Worm (Caenorhabditis elegans) whole organism, L1 larva: ENCODE measurements around the gene hmg-1.2.

Experiments used
- C04F5.9 ChIP-seq: sonication (generic microtip); optimal IDR thresholded peaks from 2 replicates; lab custom pipeline; 2016; ENCODE audit warnings: missing genetic modification characterization, missing compliant biosample characterization
- Y116A8C.19 ChIP-seq: sonication (generic microtip); optimal IDR thresholded peaks from 2 replicates; lab custom pipeline; 2016; ENCODE audit warnings: missing compliant biosample characterization, missing genetic modification characterization, borderline replicate concordance
- aly-2 ChIP-seq: fragments of 150-350 bp; optimal IDR thresholded peaks from 2 replicates; lab custom pipeline; 2014; ENCODE audit warnings: missing biosample characterization, missing genetic modification characterization
- ceh-63 ChIP-seq: fragments of 200-800 bp; sonication (Bioruptor generic); optimal IDR thresholded peaks from 2 replicates; lab custom pipeline; 2018; ENCODE audit warnings: mild to moderate bottlenecking, missing genetic modification characterization, missing compliant biosample characterization
- ces-1 ChIP-seq: fragments of 150-350 bp; optimal IDR thresholded peaks from 2 replicates; lab custom pipeline; 2014; ENCODE audit warnings: missing biosample characterization, missing genetic modification reagents, missing genetic modification characterization
- dsc-1 ChIP-seq: sonication (generic microtip); optimal IDR thresholded peaks from 2 replicates; lab custom pipeline; 2016; ENCODE audit warnings: mild to moderate bottlenecking, missing genetic modification characterization, missing compliant biosample characterization
- efl-1 ChIP-seq, 4 experiments: fragments of 150-350 bp; optimal IDR thresholded peaks in 3 of 4; peaks in 1 of 4; 1 replicate in 1 of 4; 2 replicates in 3 of 4; lab custom pipeline; 2014; ENCODE audit warnings: missing biosample characterization in 2 of 4, missing genetic modification characterization in 2 of 4, missing genetic modification reagents in 2 of 4
- efl-3 ChIP-seq: fragments of 200-800 bp; sonication (Bioruptor generic); optimal IDR thresholded peaks from 2 replicates; lab custom pipeline; 2018; ENCODE audit warnings: mild to moderate bottlenecking, missing genetic modification characterization, missing compliant biosample characterization
- egl-13 ChIP-seq: sonication (generic microtip); optimal IDR thresholded peaks from 2 replicates; lab custom pipeline; 2016; ENCODE audit warnings: missing genotype, missing genetic modification reagents, missing genetic modification characterization, missing compliant biosample characterization
- egl-27 ChIP-seq, 2 experiments: fragments of 150-350 bp in 1 of 2; sonication (generic microtip); optimal IDR thresholded peaks; 3 replicates each; lab custom pipeline; 2017 to 2018; ENCODE audit warnings: missing biosample characterization in 2 of 2, missing genetic modification characterization in 2 of 2, missing genetic modification reagents in 2 of 2
- elt-2 ChIP-seq: sonication (generic microtip); optimal IDR thresholded peaks from 2 replicates; lab custom pipeline; 2016; ENCODE audit warnings: missing genetic modification characterization, mild to moderate bottlenecking, inconsistent platforms, missing compliant biosample characterization, missing genetic modification reagents
- elt-3 ChIP-seq, 6 experiments: fragments of 150-350 bp in 1 of 6; sonication (generic microtip); optimal IDR thresholded peaks; 2 replicates each; lab custom pipeline; 2017 to 2018; ENCODE audit warnings: missing biosample characterization in 6 of 6, missing genetic modification characterization in 6 of 6, inconsistent platforms in 1 of 6
- ets-5 ChIP-seq: fragments of 200-800 bp; sonication (Bioruptor generic); IDR thresholded peaks from 2 replicates; pipeline ENCODE4 v1.3.6; 2022; ENCODE audit warnings: missing genetic modification characterization, missing compliant biosample characterization
- fkh-4 ChIP-seq: sonication (generic microtip); optimal IDR thresholded peaks from 2 replicates; lab custom pipeline; 2016; ENCODE audit warnings: missing compliant biosample characterization, missing genetic modification characterization, borderline replicate concordance
- fkh-8 ChIP-seq: sonication (generic microtip); optimal IDR thresholded peaks from 2 replicates; lab custom pipeline; 2016; ENCODE audit warnings: mild to moderate bottlenecking, missing genetic modification characterization, missing compliant biosample characterization
- fos-1 ChIP-seq: fragments of 150-350 bp; optimal IDR thresholded peaks from 2 replicates; lab custom pipeline; 2014; ENCODE audit warnings: missing biosample characterization, missing genetic modification characterization
- grh-1 ChIP-seq: fragments of 200-800 bp; sonication (Bioruptor generic); IDR thresholded peaks from 2 replicates; pipeline ENCODE4 v1.3.6; 2022; ENCODE audit warnings: missing genetic modification reagents, missing genetic modification characterization, missing compliant biosample characterization
- hpl-2 ChIP-seq: fragments of 150-350 bp; optimal IDR thresholded peaks from 2 replicates; lab custom pipeline; 2014; ENCODE audit warnings: missing biosample characterization, missing genetic modification reagents, missing genetic modification characterization
- isw-1 ChIP-seq: fragments of 200-800 bp; sonication (Bioruptor generic); IDR thresholded peaks from 2 replicates; pipeline ENCODE4 v1.3.6; 2022; ENCODE audit warnings: missing genetic modification characterization, missing compliant biosample characterization
- jun-1 ChIP-seq: fragments of 150-350 bp; optimal IDR thresholded peaks from 2 replicates; lab custom pipeline; 2014; ENCODE audit warnings: missing biosample characterization, missing genetic modification reagents, missing genetic modification characterization
- lin-35 ChIP-seq, 2 experiments: fragments of 150-350 bp; optimal IDR thresholded peaks; 2 replicates each; lab custom pipeline; 2014; ENCODE audit warnings: missing biosample characterization in 2 of 2, missing genetic modification characterization in 2 of 2, missing genetic modification reagents in 2 of 2
- lin-39 ChIP-seq: fragments of 150-350 bp; optimal IDR thresholded peaks from 2 replicates; lab custom pipeline; 2014; ENCODE audit warnings: missing biosample characterization, missing genetic modification reagents, missing genetic modification characterization
- lir-3 ChIP-seq: sonication (generic microtip); optimal IDR thresholded peaks from 2 replicates; lab custom pipeline; 2016; ENCODE audit warnings: mild to moderate bottlenecking, missing genetic modification characterization, moderate library complexity, missing compliant biosample characterization; ENCODE audit not compliant: poor library complexity
- mab-9 ChIP-seq: fragments of 200-800 bp; sonication (Bioruptor generic); IDR thresholded peaks from 2 replicates; pipeline ENCODE4 v1.3.6; 2022; ENCODE audit warnings: missing genetic modification reagents, missing genetic modification characterization, missing compliant biosample characterization
- mef-2 ChIP-seq: fragments of 150-350 bp; optimal IDR thresholded peaks from 2 replicates; lab custom pipeline; 2014; ENCODE audit warnings: missing biosample characterization, missing genetic modification characterization
- nhr-19 ChIP-seq: fragments of 200-800 bp; sonication (Bioruptor generic); conservative IDR thresholded peaks from 2 replicates; pipeline ENCODE4 v1.3.6; 2022; ENCODE audit warnings: missing genetic modification characterization, missing compliant biosample characterization
- nhr-20 ChIP-seq: sonication (generic microtip); optimal IDR thresholded peaks from 2 replicates; lab custom pipeline; 2016; ENCODE audit warnings: mild to moderate bottlenecking, missing genetic modification characterization, missing compliant biosample characterization
- nhr-237 ChIP-seq: fragments of 150-350 bp; optimal IDR thresholded peaks from 2 replicates; lab custom pipeline; 2014; ENCODE audit warnings: missing biosample characterization, missing genetic modification characterization
- nhr-28 ChIP-seq: fragments of 150-350 bp; optimal IDR thresholded peaks from 2 replicates; lab custom pipeline; 2014; ENCODE audit warnings: missing biosample characterization, missing genetic modification characterization
- nhr-47 ChIP-seq: sonication (generic microtip); optimal IDR thresholded peaks from 2 replicates; lab custom pipeline; 2016; ENCODE audit warnings: mild to moderate bottlenecking, missing genetic modification characterization, moderate library complexity, missing compliant biosample characterization
- nhr-76 ChIP-seq: sonication (generic microtip); optimal IDR thresholded peaks from 2 replicates; lab custom pipeline; 2017; ENCODE audit warnings: missing biosample characterization, missing genetic modification characterization
- pqm-1 ChIP-seq: sonication (generic microtip); optimal IDR thresholded peaks from 3 replicates; lab custom pipeline; 2017; ENCODE audit warnings: missing biosample characterization, missing genetic modification characterization
- skn-1 ChIP-seq: fragments of 150-350 bp; optimal IDR thresholded peaks from 2 replicates; lab custom pipeline; 2014; ENCODE audit warnings: missing biosample characterization, missing genetic modification characterization
- snpc-4 ChIP-seq: fragments of 150-350 bp; optimal IDR thresholded peaks from 2 replicates; lab custom pipeline; 2014; ENCODE audit warnings: missing biosample characterization, missing genetic modification characterization
- snu-23 ChIP-seq: sonication (generic microtip); optimal IDR thresholded peaks from 2 replicates; lab custom pipeline; 2016; ENCODE audit warnings: missing genetic modification characterization, missing compliant biosample characterization
- sup-37 ChIP-seq: fragments of 200-800 bp; sonication (Bioruptor generic); optimal IDR thresholded peaks from 2 replicates; lab custom pipeline; 2018; ENCODE audit warnings: mild to moderate bottlenecking, missing genetic modification characterization, missing compliant biosample characterization
- swsn-7 ChIP-seq: sonication (generic microtip); optimal IDR thresholded peaks from 2 replicates; lab custom pipeline; 2016; ENCODE audit warnings: missing genetic modification characterization, missing compliant biosample characterization
- unc-130 ChIP-seq: fragments of 150-350 bp; optimal IDR thresholded peaks from 2 replicates; lab custom pipeline; 2017; ENCODE audit warnings: missing biosample characterization, missing genetic modification characterization, inconsistent platforms
- unc-62 ChIP-seq: fragments of 150-350 bp; optimal IDR thresholded peaks from 2 replicates; lab custom pipeline; 2014; ENCODE audit warnings: missing biosample characterization, missing genetic modification reagents, missing genetic modification characterization
- unc-86 ChIP-seq: sonication (generic microtip); optimal IDR thresholded peaks from 2 replicates; lab custom pipeline; 2016; ENCODE audit warnings: missing genetic modification characterization, missing compliant biosample characterization
- unc-98 ChIP-seq: fragments of 200-800 bp; sonication (Bioruptor generic); IDR thresholded peaks from 2 replicates; pipeline ENCODE4 v1.3.6; 2022; ENCODE audit warnings: missing genetic modification characterization, missing compliant biosample characterization
- xbp-1 ChIP-seq: sonication (generic microtip); optimal IDR thresholded peaks from 2 replicates; lab custom pipeline; 2016; ENCODE audit warnings: missing genetic modification characterization, missing compliant biosample characterization
- zag-1 ChIP-seq: fragments of 150-350 bp; optimal IDR thresholded peaks from 2 replicates; lab custom pipeline; 2014; ENCODE audit warnings: missing biosample characterization, missing genetic modification characterization
- zip-4 ChIP-seq: fragments of 200-800 bp; sonication (Bioruptor generic); optimal IDR thresholded peaks from 2 replicates; lab custom pipeline; 2018; ENCODE audit warnings: mild to moderate bottlenecking, missing genetic modification characterization, moderate library complexity, missing compliant biosample characterization

hmg-1.2 gene

DNA sequence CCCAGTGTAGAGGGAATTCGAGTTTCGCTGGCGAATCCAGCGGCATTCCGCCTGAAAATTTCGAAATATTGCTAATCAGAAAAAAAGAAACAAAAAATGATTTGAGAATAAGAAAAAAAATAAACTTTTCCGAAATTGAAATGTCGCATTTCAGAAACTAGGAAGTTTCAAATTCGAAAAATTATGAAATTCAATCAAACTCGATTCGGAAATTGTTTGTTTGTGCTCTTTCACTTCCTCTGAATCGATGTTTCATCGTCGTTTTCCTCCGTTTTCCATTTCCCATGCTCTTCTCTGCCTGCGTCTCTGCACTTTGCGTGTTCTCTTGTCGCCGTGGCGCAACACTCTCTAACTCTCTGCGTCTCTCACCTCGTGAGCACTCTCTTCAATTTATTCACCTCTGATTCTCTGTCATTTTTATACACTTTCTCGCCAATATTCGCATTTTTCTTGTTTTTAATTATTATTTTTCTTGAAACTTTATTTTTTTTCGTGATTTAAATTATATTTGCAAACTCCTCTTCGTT, 1.8 kb upstream of the hmg-1.2 start, which contains the start of gene C18F10.7 (continued):
- TF ChIP-seq grh-1 (GFP tag; lab: Robert Waterston, UW) (0 out of 2 replicates have a peak, but pooled peaks have one; percentile 8), lin-39 (peak; percentile 51), aly-2 (tag; lab: Kevin White, UChicago) (peak; percentile 24), efl-1 (optimal IDR thresholded peaks at IDR 0.05; lab: Kevin White, UChicago) (peak; percentile 79 to 85), efl-1 (GFP tag; optimal IDR thresholded peaks at IDR 0.05 in 1 of 2; lab: Kevin White, UChicago) (peak; percentile 60 to 95), nhr-19 (GFP tag; lab: Robert Waterston, UW) (peak; percentile 76), egl-27 (tag; optimal IDR thresholded peaks at IDR 0.05; lab: Kevin White, UChicago) (no peak), nhr-76 (tag; lab: Kevin White, UChicago) (no peak), fkh-4 (tag; lab: Kevin White, UChicago) (no peak), unc-62 (GFP tag; lab: Kevin White, UChicago) (no peak), nhr-47 (peak; percentile 73), skn-1 (tag; lab: Kevin White, UChicago) (no peak), dsc-1 (tag; lab: Kevin White, UChicago) (peak; percentile 66), elt-2 (tag; lab: Kevin White, UChicago) (peak; percentile 61), swsn-7 (tag; lab: Kevin White, UChicago) (peak; percentile 86), nhr-237 (no peak), fkh-8 (tag; lab: Kevin White, UChicago) (peak; percentile 52), ceh-63 (GFP tag; lab: Kevin White, UChicago) (no peak), mef-2 (tag; lab: Kevin White, UChicago) (peak; percentile 61), lir-3 (tag; lab: Kevin White, UChicago) (peak; percentile 37), snpc-4 (tag; lab: Kevin White, UChicago) (peak; percentile 64), C04F5.9 (tag; lab: Kevin White, UChicago) (peak; percentile 34), nhr-28 (tag; lab: Kevin White, UChicago) (no peak), unc-130 (no peak), unc-98 (no peak), isw-1 (peak; percentile 30), zag-1 (tag; lab: Kevin White, UChicago) (no peak), zip-4 (no peak), sup-37 (GFP tag; lab: Kevin White, UChicago) (peak; percentile 3), hpl-2 (GFP tag; lab: Kevin White, UChicago) (no peak), ets-5 (no peak), mab-9 (GFP tag; lab: Robert Waterston, UW) (no peak), Y116A8C.19 (tag; lab: Kevin White, UChicago) (no peak), jun-1 (tag; lab: Kevin White, UChicago) (peak; percentile 36), xbp-1 (peak; percentile 70), nhr-20 (peak; percentile 71), snu-23 (GFP tag; lab: Kevin White, UChicago) (peak; percentile 81), elt-3 (tag; optimal IDR thresholded peaks at IDR 0.05; lab: Kevin White, UChicago) (no peak), egl-13 (tag; lab: Kevin White, UChicago) (peak; percentile 71), unc-86 (tag; lab: Kevin White, UChicago) (peak; percentile 65), pqm-1 (tag; lab: Kevin White, UChicago) (no peak), fos-1 (tag; lab: Kevin White, UChicago) (peak; percentile 73), lin-35 (GFP tag; optimal IDR thresholded peaks at IDR 0.05; lab: Kevin White, UChicago) (peak; percentile 55 to 63), ces-1 (GFP tag; lab: Kevin White, UChicago) (no peak), efl-3 (GFP tag; lab: Kevin White, UChicago) (no peak)
